Worm (Caenorhabditis elegans) whole organism, early embryonic: ENCODE data around the gene ugt-38.

ENCODE experiments used
- B0310.2 ChIP-seq: sonication (generic microtip); optimal IDR thresholded peaks from 2 replicates; lab custom pipeline; 2016; ENCODE audit warnings: mild to moderate bottlenecking, missing genetic modification characterization, missing compliant biosample characterization
- F13C5.2 ChIP-seq: sonication (generic microtip); optimal IDR thresholded peaks from 2 replicates; lab custom pipeline; 2017; ENCODE audit warnings: mild to moderate bottlenecking, missing genetic modification characterization, inconsistent platforms, missing compliant biosample characterization
- aly-1 ChIP-seq: sonication (generic microtip); optimal IDR thresholded peaks from 2 replicates; lab custom pipeline; 2016; ENCODE audit warnings: missing genetic modification characterization, missing compliant biosample characterization
- ama-1 ChIP-seq: fragments of 150-350 bp; optimal IDR thresholded peaks from 2 replicates; lab custom pipeline; 2014
- ceh-13 ChIP-seq: fragments of 200-800 bp; sonication (Bioruptor generic); optimal IDR thresholded peaks from 2 replicates; lab custom pipeline; 2018; ENCODE audit warnings: mild to moderate bottlenecking, missing genetic modification characterization, missing compliant biosample characterization
- flt-1 ChIP-seq: fragments of 200-800 bp; sonication (Bioruptor generic); IDR thresholded peaks from 2 replicates; pipeline ENCODE4 v1.3.6; 2022; ENCODE audit warnings: missing genetic modification characterization, missing compliant biosample characterization
- hmbx-1 ChIP-seq: sonication (generic microtip); optimal IDR thresholded peaks from 2 replicates; lab custom pipeline; 2016; ENCODE audit warnings: mild to moderate bottlenecking, missing genetic modification characterization, missing compliant biosample characterization
- hmg-4 ChIP-seq: fragments of 200-800 bp; sonication (Bioruptor generic); optimal IDR thresholded peaks from 2 replicates; lab custom pipeline; 2018; ENCODE audit warnings: mild to moderate bottlenecking, missing genetic modification characterization, missing compliant biosample characterization
- pes-1 ChIP-seq: fragments of 200-800 bp; sonication (Bioruptor generic); IDR thresholded peaks from 2 replicates; pipeline ENCODE4 v1.3.6; 2022; ENCODE audit warnings: missing genetic modification reagents, missing genetic modification characterization, missing compliant biosample characterization
- scrt-1 ChIP-seq: fragments of 200-800 bp; sonication (Bioruptor generic); IDR thresholded peaks from 2 replicates; pipeline ENCODE4 v1.3.6; 2022; ENCODE audit warnings: missing genetic modification characterization, missing compliant biosample characterization
- tbx-37 ChIP-seq: fragments of 200-800 bp; sonication (Bioruptor generic); conservative IDR thresholded peaks from 2 replicates; pipeline ENCODE4 v1.3.6; 2022; ENCODE audit warnings: missing genetic modification reagents, missing genetic modification characterization, missing compliant biosample characterization

ce11 chrV:7194818-7195217 lies 47.5 kb upstream of the ugt-38 start:
- TF ChIP-seq flt-1 (GFP tag; lab: Robert Waterston, UW) (no peak), ceh-13 (GFP tag; lab: Kevin White, UChicago) (no peak), tbx-37 (GFP tag; lab: Robert Waterston, UW) (no peak), pes-1 (GFP tag; lab: Robert Waterston, UW) (no peak), ama-1 (lab: Kevin White, UChicago) (no peak), scrt-1 (GFP tag; lab: Robert Waterston, UW) (no peak), aly-1 (tag; lab: Kevin White, UChicago) (no peak), hmbx-1 (no peak), B0310.2 (tag; lab: Kevin White, UChicago) (no peak), hmg-4 (no peak), F13C5.2 (tag; lab: Kevin White, UChicago) (no peak)
